5 worm cellular contexts compared by ENCODE assay signal in genomic region chrX:11299642-11300307, ce11.
A peak's percentile ranks its signal among the peaks of the same experiment; 100 is the strongest.
TF ChIP-seq lines count a peak whose summit lies in the region.

snrp-40.1 (minus strand) TSS chrX:11299784.
F08G12.3 (plus strand) TSS chrX:11300257.

TF ChIP-seq in whole organism, L1 larva, 84 proteins besides CTCF, POLR2A, EP300 and RAD21 (continues in another document):
- TF ChIP-seq dpl-1 (GFP tag; optimal IDR thresholded peaks at IDR 0.05; lab: Kevin White, UChicago) (peak; percentile 26 to 58 (median 43)), alr-1 (tag; optimal IDR thresholded peaks at IDR 0.05; lab: Kevin White, UChicago; ENCODE audit: borderline replicate concordance) (no peak), nhr-76 (tag; optimal IDR thresholded peaks at IDR 0.05; lab: Kevin White, UChicago) (no peak), C34B4.2 (tag; optimal IDR thresholded peaks at IDR 0.05; lab: Kevin White, UChicago) (no peak), rnt-1 (tag; optimal IDR thresholded peaks at IDR 0.05; lab: Kevin White, UChicago) (peak; percentile 83), aha-1 (tag; optimal IDR thresholded peaks at IDR 0.05; lab: Kevin White, UChicago) (no peak), hlh-4 (tag; optimal IDR thresholded peaks at IDR 0.05; lab: Kevin White, UChicago) (no peak), unc-30 (tag; optimal IDR thresholded peaks at IDR 0.05; lab: Kevin White, UChicago) (no peak), C16A3.4 (tag; optimal IDR thresholded peaks at IDR 0.05; lab: Kevin White, UChicago) (peak; percentile 83), unc-130 (tag; optimal IDR thresholded peaks at IDR 0.05; lab: Kevin White, UChicago) (peak; percentile 75), Y116A8C.19 (tag; optimal IDR thresholded peaks at IDR 0.05; lab: Kevin White, UChicago; ENCODE audit: borderline replicate concordance) (no peak), ceh-88 (GFP tag; IDR thresholded peaks at IDR 0.05; lab: Robert Waterston, UW) (0 out of 2 replicates have a peak, but pooled peaks have one; percentile 55), hlh-17 (GFP tag; optimal IDR thresholded peaks at IDR 0.05; lab: Kevin White, UChicago; ENCODE audit: borderline replicate concordance) (no peak), nhr-12 (tag; optimal IDR thresholded peaks at IDR 0.05; lab: Kevin White, UChicago) (no peak), nhr-11 (tag; optimal IDR thresholded peaks at IDR 0.05; lab: Kevin White, UChicago) (no peak), unc-86 (tag; optimal IDR thresholded peaks at IDR 0.05; lab: Kevin White, UChicago) (peak; percentile 63), nhr-20 (tag; optimal IDR thresholded peaks at IDR 0.05; lab: Kevin White, UChicago) (peak; percentile 90), nhr-28 (tag; optimal IDR thresholded peaks at IDR 0.05; lab: Kevin White, UChicago) (no peak)

TF ChIP-seq in whole organism, L3 larva, 47 proteins besides CTCF, POLR2A, EP300 and RAD21 (continues in another document):
- TF ChIP-seq egl-5 (tag; optimal IDR thresholded peaks at IDR 0.05; lab: Kevin White, UChicago) (peak; percentile 72), snpc-4 (tag; optimal IDR thresholded peaks at IDR 0.05; lab: Kevin White, UChicago) (peak; percentile 89), egl-27 (tag; optimal IDR thresholded peaks at IDR 0.05; lab: Kevin White, UChicago) (no peak), pha-4 (tag; optimal IDR thresholded peaks at IDR 0.05; lab: Kevin White, UChicago) (peak; percentile 93), lin-39 (tag; optimal IDR thresholded peaks at IDR 0.05; lab: Kevin White, UChicago) (peak; percentile 89), lin-15B (tag; optimal IDR thresholded peaks at IDR 0.05; lab: Kevin White, UChicago) (peak; percentile 77), ztf-11 (tag; optimal IDR thresholded peaks at IDR 0.05; lab: Kevin White, UChicago) (no peak), hmg-11 (tag; optimal IDR thresholded peaks at IDR 0.05; lab: Kevin White, UChicago) (peak; percentile 91), ceh-28 (tag; optimal IDR thresholded peaks at IDR 0.05; lab: Kevin White, UChicago) (peak; percentile 28), jun-1 (tag; optimal IDR thresholded peaks at IDR 0.05; lab: Kevin White, UChicago) (peak; percentile 72), tbx-2 (tag; optimal IDR thresholded peaks at IDR 0.05; lab: Kevin White, UChicago) (peak; percentile 57), aly-2 (tag; optimal IDR thresholded peaks at IDR 0.05; lab: Kevin White, UChicago) (no peak), skn-1 (tag; optimal IDR thresholded peaks at IDR 0.05; lab: Kevin White, UChicago) (peak; percentile 45), unc-62 (GFP tag; optimal IDR thresholded peaks at IDR 0.05; lab: Kevin White, UChicago) (no peak), elt-3 (tag; optimal IDR thresholded peaks at IDR 0.05; lab: Kevin White, UChicago) (peak in 1 of 3 experiments; percentile 7), ceh-9 (tag; optimal IDR thresholded peaks at IDR 0.05; lab: Kevin White, UChicago) (no peak), nhr-67 (tag; optimal IDR thresholded peaks at IDR 0.05; lab: Kevin White, UChicago) (no peak), lsy-12 (tag; optimal IDR thresholded peaks at IDR 0.05; lab: Kevin White, UChicago) (peak; percentile 34), elt-1 (tag; optimal IDR thresholded peaks at IDR 0.05; lab: Kevin White, UChicago) (peak; percentile 36)

TF ChIP-seq in whole organism, early embryonic, 17 proteins besides CTCF, POLR2A, EP300 and RAD21:
- TF ChIP-seq tra-4 (tag; optimal IDR thresholded peaks at IDR 0.05; lab: Kevin White, UChicago) (no peak), pes-1 (GFP tag; IDR thresholded peaks at IDR 0.05; lab: Robert Waterston, UW) (no peak), sea-1 (GFP tag; conservative IDR thresholded peaks at IDR 0.05; lab: Robert Waterston, UW) (no peak), ets-7 (tag; optimal IDR thresholded peaks at IDR 0.05; lab: Kevin White, UChicago) (peak; percentile 13), tbx-11 (GFP tag; IDR thresholded peaks at IDR 0.05; lab: Robert Waterston, UW) (no peak), aly-1 (tag; optimal IDR thresholded peaks at IDR 0.05; lab: Kevin White, UChicago) (no peak), ceh-13 (GFP tag; optimal IDR thresholded peaks at IDR 0.05; lab: Kevin White, UChicago) (no peak), B0310.2 (tag; optimal IDR thresholded peaks at IDR 0.05; lab: Kevin White, UChicago) (no peak), F13C5.2 (tag; optimal IDR thresholded peaks at IDR 0.05; lab: Kevin White, UChicago) (peak; percentile 47), hmbx-1 (tag; optimal IDR thresholded peaks at IDR 0.05; lab: Kevin White, UChicago) (no peak), scrt-1 (GFP tag; IDR thresholded peaks at IDR 0.05; lab: Robert Waterston, UW) (no peak; the same call in 1 of the 2 replicates), ceh-36 (tag; optimal IDR thresholded peaks at IDR 0.05; lab: Kevin White, UChicago) (no peak), tbx-37 (GFP tag; conservative IDR thresholded peaks at IDR 0.05; lab: Robert Waterston, UW) (no peak), hmg-4 (GFP tag; optimal IDR thresholded peaks at IDR 0.05; lab: Kevin White, UChicago) (peak; percentile 82), hnd-1 (tag; optimal IDR thresholded peaks at IDR 0.05; lab: Kevin White, UChicago) (no peak)

TF ChIP-seq in whole organism, midembryonic, 9 proteins besides CTCF, POLR2A, EP300 and RAD21:
- TF ChIP-seq ztf-29 (GFP tag; IDR thresholded peaks at IDR 0.05; lab: Robert Waterston, UW) (no peak), cog-1 (tag; optimal IDR thresholded peaks at IDR 0.05; lab: Kevin White, UChicago) (peak; percentile 76), tab-1 (GFP tag; IDR thresholded peaks at IDR 0.05; lab: Robert Waterston, UW) (no peak), ztf-23 (GFP tag; IDR thresholded peaks at IDR 0.05; lab: Robert Waterston, UW) (no peak), flt-1 (GFP tag; IDR thresholded peaks at IDR 0.05; lab: Robert Waterston, UW) (peak; percentile 46), T22C8.4 (GFP tag; IDR thresholded peaks at IDR 0.05; lab: Robert Waterston, UW) (no peak), med-1 (GFP tag; optimal IDR thresholded peaks at IDR 0.05; lab: Kevin White, UChicago; ENCODE audit: insufficient read depth) (no peak), klf-2 (GFP tag; conservative IDR thresholded peaks at IDR 0.05; lab: Robert Waterston, UW) (no peak), ref-1 (GFP tag; conservative IDR thresholded peaks at IDR 0.05; lab: Robert Waterston, UW) (no peak)

TF ChIP-seq in whole organism, young adult, 124 proteins besides CTCF, POLR2A, EP300 and RAD21 (continues in another document):
- TF ChIP-seq sptf-2 (GFP tag; optimal IDR thresholded peaks at IDR 0.05; lab: Kevin White, UChicago) (no peak), Y67H2A.10 (GFP tag; conservative IDR thresholded peaks at IDR 0.05; lab: Robert Waterston, UW) (no peak), atf-7 (tag; optimal IDR thresholded peaks at IDR 0.05; lab: Kevin White, UChicago) (peak; percentile 29), F23B12.7 (tag; optimal IDR thresholded peaks at IDR 0.05; lab: Kevin White, UChicago; ENCODE audit: insufficient read depth) (peak; percentile 71), cebp-1 (GFP tag; IDR thresholded peaks at IDR 0.05; lab: Robert Waterston, UW) (no peak), cebp-1 (tag; optimal IDR thresholded peaks at IDR 0.05; lab: Kevin White, UChicago) (no peak), ceh-27 (GFP tag; optimal IDR thresholded peaks at IDR 0.05; lab: Kevin White, UChicago) (peak; percentile 74), nhr-27 (tag; optimal IDR thresholded peaks at IDR 0.05; lab: Kevin White, UChicago) (no peak), ztf-26 (tag; optimal IDR thresholded peaks at IDR 0.05; lab: Kevin White, UChicago) (no peak), Y95B8A.8 (GFP tag; IDR thresholded peaks at IDR 0.05; lab: Robert Waterston, UW) (no peak), him-1 (tag; optimal IDR thresholded peaks at IDR 0.05; lab: Kevin White, UChicago) (no peak), rcor-1 (GFP tag; IDR thresholded peaks at IDR 0.05; lab: Robert Waterston, UW) (0 out of 2 replicates have a peak, but pooled peaks have one; percentile 21), hmg-20 (GFP tag; IDR thresholded peaks at IDR 0.05; lab: Robert Waterston, UW) (no peak), lin-40 (tag; optimal IDR thresholded peaks at IDR 0.05; lab: Kevin White, UChicago) (peak; percentile 80), ceh-58 (GFP tag; IDR thresholded peaks at IDR 0.05; lab: Robert Waterston, UW) (no peak), F49E8.2 (tag; optimal IDR thresholded peaks at IDR 0.05; lab: Kevin White, UChicago; ENCODE audit: insufficient read depth) (no peak), bed-2 (GFP tag; IDR thresholded peaks at IDR 0.05; lab: Robert Waterston, UW) (no peak), bed-1 (GFP tag; IDR thresholded peaks at IDR 0.05; lab: Robert Waterston, UW) (no peak), snpc-4 (GFP tag; optimal IDR thresholded peaks at IDR 0.05; lab: Kevin White, UChicago) (no peak), snpc-4 (tag; optimal IDR thresholded peaks at IDR 0.05; lab: Kevin White, UChicago) (peak in 3 of 4 experiments; percentile 62 to 82 (median 69)), B0019.2 (GFP tag; conservative IDR thresholded peaks at IDR 0.05; lab: Robert Waterston, UW) (no peak), lin-35 (GFP tag; optimal IDR thresholded peaks at IDR 0.05; lab: Kevin White, UChicago) (no peak), snpc-1.3 (tag; optimal IDR thresholded peaks at IDR 0.05; lab: Kevin White, UChicago; ENCODE audit: insufficient read depth) (no peak), madf-3 (GFP tag; IDR thresholded peaks at IDR 0.05; lab: Robert Waterston, UW) (no peak), egrh-3 (GFP tag; IDR thresholded peaks at IDR 0.05; lab: Robert Waterston, UW) (no peak; the same call in 1 of the 2 replicates), lin-54 (GFP tag; optimal IDR thresholded peaks at IDR 0.05; lab: Kevin White, UChicago) (no peak), egl-18 (GFP tag; IDR thresholded peaks at IDR 0.05; lab: Robert Waterston, UW) (0 out of 2 replicates have a peak, but pooled peaks have one; percentile 8), ceh-79 (tag; optimal IDR thresholded peaks at IDR 0.05; lab: Kevin White, UChicago) (no peak), K11D2.4 (GFP tag; IDR thresholded peaks at IDR 0.05; lab: Robert Waterston, UW) (no peak), xnd-1 (tag; optimal IDR thresholded peaks at IDR 0.05; lab: Kevin White, UChicago) (no peak), akir-1 (GFP tag; optimal IDR thresholded peaks at IDR 0.05; lab: Kevin White, UChicago) (no peak), F10E7.11 (tag; optimal IDR thresholded peaks at IDR 0.05; lab: Kevin White, UChicago) (no peak), Y53G8AR.9 (GFP tag; conservative IDR thresholded peaks at IDR 0.05; lab: Robert Waterston, UW) (no peak), hlh-26 (GFP tag; conservative IDR thresholded peaks at IDR 0.05; lab: Robert Waterston, UW) (no peak), nhr-80 (tag; optimal IDR thresholded peaks at IDR 0.05; lab: Kevin White, UChicago) (peak; percentile 98), mel-28 (tag; optimal IDR thresholded peaks at IDR 0.05; lab: Kevin White, UChicago; ENCODE audit: borderline replicate concordance) (no peak), nhr-120 (GFP tag; IDR thresholded peaks at IDR 0.05; lab: Robert Waterston, UW) (no peak), gei-17 (GFP tag; optimal IDR thresholded peaks at IDR 0.05; lab: Kevin White, UChicago) (peak; percentile 12), snpc-1.1 (tag; optimal IDR thresholded peaks at IDR 0.05; lab: Kevin White, UChicago; ENCODE audit: insufficient read depth) (no peak)

Comparison
In these comparisons a context has a peak if more than half of its experiments do, and no peak if none do; other contexts are left out.
1. Of the 8 proteins assayed by ChIP-seq in both whole organism, young adult and whole organism, L1 larva: peak only in whole organism, young adult: none; only in whole organism, L1 larva: dpl-1, efl-1, lin-35, nhr-90 and unc-130; in both: snpc-4; in neither: 2.